Fruit fly (Drosophila melanogaster): ENCODE data around the gene Nepl8.

The Nepl8 gene

dm6 chr2L:16533386-16533773, 45.4 kb downstream of the Nepl8 start (continued):
- TF ChIP-seq psq (GFP tag; optimal IDR thresholded peaks at IDR 0.05), result peak; percentile 98
- no peak; the same call in 1 of the 2 replicates for TF ChIP-seq klu (GFP tag; IDR thresholded peaks at IDR 0.05)
- no peak for TF ChIP-seq ase (GFP tag; IDR thresholded peaks at IDR 0.05)
- peak; percentile 4; the same call in 1 of the 3 replicates for TF ChIP-seq row (GFP tag; IDR thresholded peaks at IDR 0.05)
- TF ChIP-seq ranshi (GFP tag; IDR thresholded peaks at IDR 0.05), result peak; percentile 69
- TF ChIP-seq CG7745 (tag; optimal IDR thresholded peaks at IDR 0.05), result peak; percentile 98
- TF ChIP-seq Hand (GFP tag; optimal IDR thresholded peaks at IDR 0.05), result no peak
- TF ChIP-seq Usf (GFP tag; optimal IDR thresholded peaks at IDR 0.05), result no peak
- peak; percentile 7 for TF ChIP-seq Med (GFP tag)
- no peak for TF ChIP-seq CG8290 (GFP tag; optimal IDR thresholded peaks at IDR 0.05)
- TF ChIP-seq CG8290 (tag; optimal IDR thresholded peaks at IDR 0.05), result no peak
- TF ChIP-seq CG16813 (GFP tag; IDR thresholded peaks at IDR 0.05; ENCODE audit: partially characterized antibody), result peak; percentile 55
- no peak for TF ChIP-seq CG1647 (GFP tag; optimal IDR thresholded peaks at IDR 0.05)
- TF ChIP-seq Adf1 (GFP tag; IDR thresholded peaks at IDR 0.05), result peak; percentile 98; the same call in 1 of the 2 replicates
- TF ChIP-seq CG17912 (GFP tag; optimal IDR thresholded peaks at IDR 0.05), result peak; percentile 18
- TF ChIP-seq CG14441 (GFP tag; IDR thresholded peaks at IDR 0.05), result peak; percentile 11
- 0 out of 3 replicates have a peak, but pooled peaks have one; percentile 58 for TF ChIP-seq CG34422 (GFP tag; IDR thresholded peaks at IDR 0.05)
- TF ChIP-seq gfzf (GFP tag; optimal IDR thresholded peaks at IDR 0.05), result no peak
- peak; percentile 74 for TF ChIP-seq cg (GFP tag; optimal IDR thresholded peaks at IDR 0.05)

- TF ChIP-seq lov (optimal IDR thresholded peaks at IDR 0.05) (no peak), lov (GFP tag; IDR thresholded peaks at IDR 0.05) (no peak), Sin3A (optimal IDR thresholded peaks at IDR 0.05) (no peak), CG15479 (GFP tag; optimal IDR thresholded peaks at IDR 0.05) (peak; percentile 30), h (optimal IDR thresholded peaks at IDR 0.05) (no peak), YL-1 (GFP tag; optimal IDR thresholded peaks at IDR 0.05) (no peak), grn (GFP tag; optimal IDR thresholded peaks at IDR 0.05) (no peak), CG1602 (GFP tag; optimal IDR thresholded peaks at IDR 0.05) (no peak), CG10565 (GFP tag; optimal IDR thresholded peaks at IDR 0.05) (no peak), CG14050 (GFP tag; IDR thresholded peaks at IDR 0.05) (no peak), CG4282 (GFP tag; optimal IDR thresholded peaks at IDR 0.05) (no peak), schlank (tag; optimal IDR thresholded peaks at IDR 0.05) (no peak), gem (tag; optimal IDR thresholded peaks at IDR 0.05) (no peak), ssp (GFP tag; IDR thresholded peaks at IDR 0.05) (no peak), CG13775 (GFP tag; optimal IDR thresholded peaks at IDR 0.05) (no peak), Atf3 (GFP tag; optimal IDR thresholded peaks at IDR 0.05) (peak; percentile 24), CG33557 (GFP tag; optimal IDR thresholded peaks at IDR 0.05) (peak; percentile 67), CG2875 (GFP tag; optimal IDR thresholded peaks at IDR 0.05) (no peak), Nf-YB (GFP tag; optimal IDR thresholded peaks at IDR 0.05) (peak; percentile 12), Dip2 (GFP tag; IDR thresholded peaks at IDR 0.05) (no peak), CG4820 (GFP tag; optimal IDR thresholded peaks at IDR 0.05) (no peak), CG15601 (tag; optimal IDR thresholded peaks at IDR 0.05) (peak; percentile 35), CG11398 (GFP tag; optimal IDR thresholded peaks at IDR 0.05) (peak; percentile 34), CG1792 (GFP tag; optimal IDR thresholded peaks at IDR 0.05) (peak; percentile 36), Vsx1 (GFP tag; optimal IDR thresholded peaks at IDR 0.05) (peak; percentile 68), Deaf1 (tag; optimal IDR thresholded peaks at IDR 0.05) (peak; percentile 64), bab2 (GFP tag; optimal IDR thresholded peaks at IDR 0.05) (peak; percentile 20), croc (GFP tag; conservative IDR thresholded peaks at IDR 0.05) (no peak), onecut (GFP tag; IDR thresholded peaks at IDR 0.05) (peak; percentile 60), slou (GFP tag; optimal IDR thresholded peaks at IDR 0.05) (no peak), bigmax (GFP tag; optimal IDR thresholded peaks at IDR 0.05) (no peak), NfI (GFP tag; optimal IDR thresholded peaks at IDR 0.05) (peak; percentile 23), CG18011 (GFP tag; optimal IDR thresholded peaks at IDR 0.05) (no peak)
Measured at dm6 chr2L:16534174-16534835, 46.4 kb downstream of the Nepl8 start.

Data from whole organism, embryonic.